Worm (Caenorhabditis elegans) whole organism, midembryonic: ENCODE data around the gene frpr-18.

Experiments
- T22C8.4 ChIP-seq: fragments of 200-800 bp; sonication (Bioruptor generic); IDR thresholded peaks from 2 replicates; pipeline ENCODE4 v1.3.6; 2022; ENCODE audit warnings: missing genetic modification characterization, missing compliant biosample characterization
- cog-1 ChIP-seq: sonication (generic microtip); optimal IDR thresholded peaks from 2 replicates; lab custom pipeline; 2016; ENCODE audit warnings: missing genetic modification characterization, missing compliant biosample characterization
- flt-1 ChIP-seq: fragments of 200-800 bp; sonication (Bioruptor generic); IDR thresholded peaks from 2 replicates; pipeline ENCODE4 v1.3.6; 2022; ENCODE audit warnings: missing genetic modification characterization, missing compliant biosample characterization
- klf-2 ChIP-seq: fragments of 200-800 bp; sonication (Bioruptor generic); conservative IDR thresholded peaks from 2 replicates; pipeline ENCODE4 v1.3.6; 2022; ENCODE audit warnings: missing genetic modification reagents, missing genetic modification characterization, missing compliant biosample characterization
- med-1 ChIP-seq: sonication (generic microtip); optimal IDR thresholded peaks from 2 replicates; lab custom pipeline; 2017; ENCODE audit warnings: missing genetic modification characterization, mild to moderate bottlenecking, missing compliant biosample characterization, antibody characterized with exemption, missing genetic modification reagents; ENCODE audit not compliant: insufficient read depth
- ref-1 ChIP-seq: fragments of 200-800 bp; sonication (Bioruptor generic); conservative IDR thresholded peaks from 2 replicates; pipeline ENCODE4 v1.3.6; 2022; ENCODE audit warnings: missing genetic modification reagents, missing genetic modification characterization, missing compliant biosample characterization
- tab-1 ChIP-seq: fragments of 200-800 bp; sonication (Bioruptor generic); IDR thresholded peaks from 2 replicates; pipeline ENCODE4 v1.3.6; 2022; ENCODE audit warnings: missing genetic modification characterization, missing compliant biosample characterization
- ztf-23 ChIP-seq: fragments of 200-800 bp; sonication (Bioruptor generic); IDR thresholded peaks from 2 replicates; pipeline ENCODE4 v1.3.6; 2022; ENCODE audit warnings: missing genetic modification reagents, missing genetic modification characterization, missing compliant biosample characterization
- ztf-29 ChIP-seq: fragments of 200-800 bp; sonication (Bioruptor generic); IDR thresholded peaks from 2 replicates; pipeline ENCODE4 v1.3.6; 2022; ENCODE audit warnings: missing genetic modification reagents, missing genetic modification characterization, missing compliant biosample characterization

Gene frpr-18

DNA sequence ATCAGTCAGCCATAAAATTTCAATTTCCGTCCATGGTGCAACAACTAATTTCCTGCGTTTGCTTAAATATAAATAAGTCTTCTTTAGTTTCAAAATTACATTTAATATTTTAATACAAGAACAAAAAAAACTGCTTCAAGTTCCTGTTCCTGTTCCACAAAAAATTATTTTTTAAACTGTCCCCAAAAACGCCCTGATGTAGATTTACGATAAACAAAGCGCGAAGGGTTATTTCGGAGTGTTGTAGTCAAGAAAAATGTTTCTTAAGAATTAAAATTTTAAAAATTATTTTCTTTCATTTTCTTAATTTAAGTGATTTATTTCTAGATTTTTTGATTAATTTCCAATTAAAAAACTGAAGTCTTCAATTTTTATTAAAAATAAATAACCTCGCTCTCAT, 31.5 kb upstream of the frpr-18 start, which contains the start of gene T15B7.15:
Gene T15B7.15, minus strand, starts transcription at position 67 of the 400 bp plus-strand sequence.
- TF ChIP-seq ztf-23 (GFP tag; lab: Robert Waterston, UW) (no peak), klf-2 (no peak), ref-1 (GFP tag; lab: Robert Waterston, UW) (no peak), ztf-29 (no peak), med-1 (GFP tag; lab: Kevin White, UChicago) (no peak), T22C8.4 (GFP tag; lab: Robert Waterston, UW) (no peak), tab-1 (no peak), flt-1 (GFP tag; lab: Robert Waterston, UW) (no peak), cog-1 (no peak)

DNA sequence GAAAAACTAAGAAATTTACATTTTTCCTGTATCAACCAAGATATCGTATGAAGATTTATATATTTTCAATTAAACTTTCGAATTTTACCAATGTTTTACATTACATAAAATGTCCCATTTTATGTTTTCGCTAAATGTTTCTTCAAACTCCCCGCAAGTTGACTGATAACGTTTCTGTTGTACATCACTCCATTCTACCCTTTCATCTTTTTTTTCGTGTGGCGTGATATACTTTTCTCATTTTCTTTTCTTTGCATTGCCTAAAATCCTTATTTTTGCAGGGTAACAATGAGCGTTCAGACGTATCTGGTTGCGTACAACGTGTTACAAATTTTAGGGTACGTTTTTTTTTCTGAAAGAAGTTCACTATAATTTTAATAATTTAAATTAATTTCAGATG, 31.1 kb upstream of the frpr-18 start, which contains the start of gene hpo-8:
Gene hpo-8, plus strand, starts transcription at position 282 of the 400 bp plus-strand sequence.
- TF ChIP-seq ztf-29 (no peak), klf-2 (no peak), ref-1 (GFP tag; lab: Robert Waterston, UW) (no peak), T22C8.4 (GFP tag; lab: Robert Waterston, UW) (no peak), med-1 (GFP tag; lab: Kevin White, UChicago) (no peak), cog-1 (no peak)

DNA sequence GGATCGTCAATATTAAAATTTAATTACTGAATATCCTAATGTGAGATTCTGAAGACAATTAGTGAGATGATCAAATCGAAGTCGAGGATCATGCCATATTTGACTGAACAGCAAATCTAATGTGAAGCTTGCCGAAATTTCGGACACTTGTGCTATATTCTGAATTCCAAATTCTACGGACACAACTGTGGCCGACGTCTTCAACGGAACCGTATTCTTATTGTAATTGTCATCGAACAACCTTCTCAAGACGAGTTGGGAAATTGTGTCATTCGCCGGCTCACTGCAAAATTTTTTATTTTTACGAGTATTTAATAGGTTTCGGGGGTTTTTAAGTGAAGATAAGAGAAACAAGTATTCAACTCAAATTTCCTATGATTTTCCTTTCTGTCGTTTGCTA, 27.7 kb upstream of the frpr-18 start, which contains the start of gene T15B7.1:
Gene T15B7.1, plus strand, starts transcription at position 301 of the 400 bp plus-strand sequence.
- TF ChIP-seq tab-1: no peak
- no peak for TF ChIP-seq klf-2
- no peak for TF ChIP-seq cog-1
- no peak for TF ChIP-seq med-1 (GFP tag; lab: Kevin White, UChicago)
- TF ChIP-seq ztf-23 (GFP tag; lab: Robert Waterston, UW): no peak

DNA sequence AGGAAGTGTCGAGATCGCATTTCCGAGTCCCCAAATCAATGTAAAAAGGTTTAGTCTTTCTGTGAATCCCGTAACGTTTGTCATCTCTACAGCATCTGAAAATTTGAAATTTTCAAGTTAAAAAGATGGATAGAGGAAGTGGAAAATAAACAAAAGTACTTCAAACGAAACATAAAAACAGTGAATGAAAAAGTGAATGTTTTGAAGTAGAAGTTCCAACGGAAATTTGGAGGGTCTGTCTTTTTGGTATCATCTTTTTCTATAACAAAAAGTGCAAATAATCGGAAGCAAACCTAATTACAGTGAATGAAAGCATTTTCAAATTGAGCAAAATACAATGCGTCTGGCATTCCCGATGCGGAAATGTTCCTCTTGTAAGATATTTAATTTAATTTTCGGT, 23.6 kb upstream of the frpr-18 start, which contains the start of gene lgc-54:
Gene lgc-54, minus strand, starts transcription at position 101 of the 400 bp plus-strand sequence.
- no peak for TF ChIP-seq ztf-29
- TF ChIP-seq tab-1: no peak
- TF ChIP-seq cog-1: no peak
- no peak for TF ChIP-seq T22C8.4 (GFP tag; lab: Robert Waterston, UW)
- no peak for TF ChIP-seq ztf-23 (GFP tag; lab: Robert Waterston, UW)
- no peak for TF ChIP-seq flt-1 (GFP tag; lab: Robert Waterston, UW)
- TF ChIP-seq klf-2: no peak
- TF ChIP-seq med-1 (GFP tag; lab: Kevin White, UChicago): no peak
- TF ChIP-seq ref-1 (GFP tag; lab: Robert Waterston, UW): no peak

DNA sequence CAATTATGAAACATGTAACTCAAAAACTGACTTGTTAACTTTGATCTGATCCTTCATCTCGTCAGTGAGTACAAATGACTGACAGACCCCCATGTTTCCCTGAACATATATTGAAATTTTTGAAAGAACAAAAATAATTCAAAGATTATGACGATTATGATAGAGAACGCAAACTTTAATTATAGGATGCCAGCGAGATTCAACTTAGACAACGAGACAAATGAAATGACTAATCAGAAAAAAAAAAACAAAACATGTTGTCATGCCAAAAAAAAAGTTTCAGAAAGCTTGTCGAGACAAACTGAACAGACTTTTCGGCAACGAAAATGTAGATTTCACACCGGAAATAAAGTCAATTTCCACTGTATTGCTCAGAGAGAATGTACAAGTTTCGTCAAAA, 15.4 kb upstream of the frpr-18 start, which contains the start of gene gpa-10:
Gene gpa-10, minus strand, starts transcription at position 101 of the 400 bp plus-strand sequence.
- TF ChIP-seq cog-1 (no peak), ztf-23 (GFP tag; lab: Robert Waterston, UW) (no peak), ztf-29 (no peak), T22C8.4 (GFP tag; lab: Robert Waterston, UW) (no peak), flt-1 (GFP tag; lab: Robert Waterston, UW) (no peak), klf-2 (no peak), tab-1 (no peak), med-1 (GFP tag; lab: Kevin White, UChicago) (no peak), ref-1 (GFP tag; lab: Robert Waterston, UW) (no peak)

DNA sequence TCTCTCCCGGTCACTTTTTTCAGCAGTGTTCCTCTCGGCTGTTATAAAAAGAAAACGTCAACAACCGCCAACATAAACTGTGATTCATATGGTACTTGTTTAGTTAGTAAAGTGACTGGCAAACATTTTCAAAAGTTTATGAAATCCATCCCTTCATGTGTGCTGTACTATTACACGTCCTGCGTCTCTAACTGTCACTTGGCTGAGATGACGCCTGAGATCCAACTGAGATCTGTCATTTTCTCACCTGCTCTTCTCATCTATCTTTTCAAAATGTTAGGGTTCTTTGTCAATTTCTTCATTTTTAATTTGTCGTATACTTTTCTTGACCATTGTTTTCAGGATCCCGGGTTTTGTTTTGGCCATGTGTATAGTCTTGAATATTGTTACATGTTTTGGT, 4.6 kb downstream of the frpr-18 start:
- TF ChIP-seq ztf-29 (no peak), tab-1 (no peak), cog-1 (no peak), ztf-23 (GFP tag; lab: Robert Waterston, UW) (no peak), T22C8.4 (GFP tag; lab: Robert Waterston, UW) (no peak), med-1 (GFP tag; lab: Kevin White, UChicago) (no peak), ref-1 (GFP tag; lab: Robert Waterston, UW) (no peak), flt-1 (GFP tag; lab: Robert Waterston, UW) (no peak), klf-2 (no peak)

DNA sequence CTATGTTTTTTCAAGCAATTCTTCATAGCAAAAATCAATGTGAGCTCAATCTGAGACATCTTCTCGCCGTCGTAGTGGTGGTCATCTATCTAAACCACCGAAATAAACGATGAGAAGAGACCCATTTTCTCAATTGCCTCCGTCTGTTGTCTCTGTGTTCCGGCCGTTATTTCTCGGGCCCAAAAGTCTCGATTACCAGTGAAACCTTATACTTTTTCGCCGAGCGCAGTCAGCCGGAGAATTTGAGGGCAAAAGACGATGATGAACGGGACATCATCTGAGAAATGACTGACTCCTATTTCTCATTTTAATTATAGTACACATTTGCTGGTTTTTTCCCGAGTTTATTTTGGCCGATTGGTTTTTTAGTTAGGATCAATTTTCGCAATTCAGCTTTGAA, 5.7 kb downstream of the frpr-18 start:
- TF ChIP-seq klf-2: no peak

DNA sequence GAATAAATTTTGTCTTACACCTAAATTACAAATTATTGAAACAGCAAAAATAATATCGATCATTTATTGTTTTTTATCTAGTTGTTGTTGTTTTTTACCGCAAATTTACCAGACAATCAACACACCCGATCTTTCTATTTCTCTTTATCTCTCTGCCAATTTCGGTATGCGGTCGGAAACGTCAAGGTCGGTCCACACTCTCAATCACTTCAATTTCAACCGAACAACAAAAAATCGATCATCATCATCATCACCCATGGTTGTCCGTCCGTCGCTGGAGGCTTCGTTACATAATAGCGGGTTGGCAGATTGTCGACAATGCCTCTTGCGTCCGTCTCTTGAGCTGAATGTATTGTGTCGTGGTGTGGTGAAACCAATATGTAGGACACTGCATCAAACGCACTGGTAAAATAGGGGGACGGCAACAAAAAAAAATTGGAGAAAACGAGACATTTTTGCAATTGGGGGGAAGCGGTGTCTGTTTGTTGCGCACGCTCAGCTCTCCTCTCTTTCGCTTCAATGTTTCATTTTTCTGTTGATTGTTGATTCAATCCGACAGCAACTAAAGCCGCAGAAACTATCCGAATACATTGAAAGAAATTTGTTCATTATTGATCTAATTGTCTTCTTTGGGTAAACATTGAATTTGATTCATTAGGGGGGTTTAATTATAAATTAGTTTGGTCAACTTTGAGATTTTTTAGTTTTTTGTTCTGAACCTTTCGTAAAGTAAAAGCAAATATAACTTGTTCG, 6.8 kb downstream of the frpr-18 start:
- no peak for TF ChIP-seq T22C8.4 (GFP tag; lab: Robert Waterston, UW)
- TF ChIP-seq cog-1: no peak
- TF ChIP-seq ztf-29: 0 out of 2 replicates have a peak, but pooled peaks have one; percentile 14

DNA sequence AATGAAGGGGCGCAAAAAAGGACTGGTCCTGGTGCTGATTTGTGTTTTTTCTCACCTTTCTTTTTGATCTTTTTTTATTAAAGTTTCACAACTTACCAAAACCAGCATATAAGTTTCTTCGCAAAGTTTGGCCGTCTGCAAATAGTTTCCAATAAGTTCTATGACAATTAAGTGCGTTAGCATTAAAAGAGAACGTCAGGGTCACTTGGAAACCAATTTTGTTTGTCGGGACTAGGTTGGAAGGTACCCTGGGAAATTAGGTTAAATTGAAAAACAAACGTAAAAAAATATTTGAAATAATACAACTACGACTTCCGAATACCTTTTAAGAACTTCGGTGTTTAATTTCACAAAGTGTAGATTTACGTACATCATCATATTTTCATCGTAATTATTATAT, 8.5 kb downstream of the frpr-18 start:
- TF ChIP-seq T22C8.4 (GFP tag; lab: Robert Waterston, UW) (no peak), med-1 (GFP tag; lab: Kevin White, UChicago) (no peak), cog-1 (no peak), flt-1 (GFP tag; lab: Robert Waterston, UW) (no peak), ztf-29 (no peak), tab-1 (no peak), klf-2 (no peak), ztf-23 (GFP tag; lab: Robert Waterston, UW) (no peak), ref-1 (GFP tag; lab: Robert Waterston, UW) (no peak)

DNA sequence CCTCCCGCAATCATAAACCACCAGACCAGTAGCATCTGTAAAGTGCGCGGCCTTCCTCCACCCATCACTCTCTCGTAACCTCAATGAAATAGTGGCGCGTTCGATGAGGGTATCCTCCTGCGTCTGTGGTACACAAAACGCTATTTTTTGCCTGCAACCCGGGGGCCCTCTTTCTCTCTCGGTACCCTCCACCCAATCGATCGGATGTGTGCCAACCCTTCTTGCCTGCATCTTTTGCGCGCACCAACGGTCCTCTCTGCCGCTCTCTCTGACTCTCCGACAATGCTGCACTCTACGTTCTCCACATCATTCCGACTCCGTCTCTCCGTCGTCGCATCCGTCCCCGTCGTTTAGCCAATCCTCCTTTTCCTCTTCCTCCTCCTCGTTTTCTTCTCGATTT, 9.4 kb downstream of the frpr-18 start:
- TF ChIP-seq med-1 (GFP tag; lab: Kevin White, UChicago): no peak
- TF ChIP-seq flt-1 (GFP tag; lab: Robert Waterston, UW): peak; percentile 67; the same call in 1 of the 2 replicates
- TF ChIP-seq ztf-29: no peak
- 0 out of 2 replicates have a peak, but pooled peaks have one; percentile 32 for TF ChIP-seq tab-1
- peak; percentile 58; the same call in 1 of the 2 replicates for TF ChIP-seq ztf-23 (GFP tag; lab: Robert Waterston, UW)
- no peak for TF ChIP-seq klf-2
- TF ChIP-seq T22C8.4 (GFP tag; lab: Robert Waterston, UW): peak; percentile 93
- peak; percentile 69 for TF ChIP-seq cog-1
- no peak for TF ChIP-seq ref-1 (GFP tag; lab: Robert Waterston, UW)
